Worm (Caenorhabditis elegans) whole organism, young adult: ENCODE data around the gene D1005.5.
A peak's percentile ranks its signal among the peaks of the same experiment; 100 is the strongest.

Experiments
- B0035.1 ChIP-seq: sonication (generic microtip); optimal IDR thresholded peaks from 2 replicates; lab custom pipeline; 2016; ENCODE audit warnings: missing genetic modification characterization, mild to moderate bottlenecking, missing compliant biosample characterization, missing genotype, missing genetic modification reagents
- B0261.1 ChIP-seq: sonication (generic microtip); optimal IDR thresholded peaks from 2 replicates; lab custom pipeline; 2016; ENCODE audit warnings: mild to moderate bottlenecking, missing genetic modification characterization, moderate library complexity, missing compliant biosample characterization
- C17E4.6 ChIP-seq: fragments of 200-800 bp; sonication (Bioruptor generic); IDR thresholded peaks from 2 replicates; pipeline ENCODE4 v1.3.6; 2022; ENCODE audit warnings: missing genetic modification reagents, missing genetic modification characterization, missing compliant biosample characterization
- D2030.7 ChIP-seq: fragments of 200-800 bp; sonication (Bioruptor generic); IDR thresholded peaks from 2 replicates; pipeline ENCODE4 v1.3.6; 2022; ENCODE audit warnings: missing genetic modification reagents, missing genetic modification characterization, missing compliant biosample characterization
- F22D6.2 ChIP-seq: sonication (generic microtip); optimal IDR thresholded peaks from 2 replicates; lab custom pipeline; 2016; ENCODE audit warnings: mild to moderate bottlenecking, missing genetic modification characterization, missing compliant biosample characterization
- F23B12.7 ChIP-seq: sonication (generic microtip); optimal IDR thresholded peaks from 2 replicates; lab custom pipeline; 2017; ENCODE audit warnings: missing genetic modification characterization, mild to moderate bottlenecking, missing compliant biosample characterization, antibody characterized with exemption, moderate library complexity; ENCODE audit not compliant: insufficient read depth
- F33H1.4 ChIP-seq: fragments of 200-800 bp; sonication (Bioruptor generic); IDR thresholded peaks from 2 replicates; pipeline ENCODE4 v1.3.6; 2022; ENCODE audit warnings: missing genetic modification reagents, missing genetic modification characterization, missing compliant biosample characterization
- F39B2.1 ChIP-seq: fragments of 200-800 bp; sonication (Bioruptor generic); IDR thresholded peaks from 2 replicates; pipeline ENCODE4 v1.3.6; 2022; ENCODE audit warnings: missing genetic modification reagents, missing genetic modification characterization, missing compliant biosample characterization
- F49E8.2 ChIP-seq: sonication (generic microtip); optimal IDR thresholded peaks from 3 replicates; lab custom pipeline; 2017; ENCODE audit warnings: missing genetic modification characterization, mild to moderate bottlenecking, missing compliant biosample characterization, antibody characterized with exemption, moderate library complexity; ENCODE audit not compliant: insufficient read depth
- F52B5.7 ChIP-seq: sonication (generic microtip); optimal IDR thresholded peaks from 2 replicates; lab custom pipeline; 2016; ENCODE audit warnings: mild to moderate bottlenecking, missing genetic modification characterization, missing compliant biosample characterization
- F55B11.4 ChIP-seq: sonication (generic microtip); optimal IDR thresholded peaks from 2 replicates; lab custom pipeline; 2016; ENCODE audit warnings: missing compliant biosample characterization, missing genetic modification characterization, borderline replicate concordance; ENCODE audit not compliant: insufficient read depth
- Y56A3A.18 ChIP-seq: fragments of 200-800 bp; sonication (Bioruptor generic); IDR thresholded peaks from 2 replicates; pipeline ENCODE4 v1.3.6; 2022; ENCODE audit warnings: missing genetic modification reagents, missing genetic modification characterization, missing compliant biosample characterization
- ama-1 ChIP-seq, 3 experiments: fragments of 150-350 bp in 1 of 3; sonication (generic microtip) in 2 of 3; optimal IDR thresholded peaks; 2 replicates each; lab custom pipeline; 2014 to 2018; ENCODE audit warnings: missing biosample characterization in 2 of 3, missing genetic modification characterization in 2 of 3, missing genetic modification reagents in 2 of 3
- aptf-3 ChIP-seq: fragments of 200-800 bp; sonication (Bioruptor generic); IDR thresholded peaks from 2 replicates; pipeline ENCODE4 v1.3.6; 2022; ENCODE audit warnings: missing genetic modification characterization, missing compliant biosample characterization
- atf-7 ChIP-seq: sonication (generic microtip); optimal IDR thresholded peaks from 2 replicates; lab custom pipeline; 2017; ENCODE audit warnings: mild to moderate bottlenecking, missing genetic modification characterization, missing compliant biosample characterization
- athp-1 ChIP-seq: sonication (generic microtip); optimal IDR thresholded peaks from 2 replicates; lab custom pipeline; 2017; ENCODE audit warnings: mild to moderate bottlenecking, missing genetic modification characterization, missing compliant biosample characterization
- attf-3 ChIP-seq: fragments of 200-800 bp; sonication (Bioruptor generic); conservative IDR thresholded peaks from 2 replicates; pipeline ENCODE4 v1.3.6; 2022; ENCODE audit warnings: missing genetic modification reagents, missing genetic modification characterization, missing compliant biosample characterization
- attf-5 ChIP-seq: fragments of 200-800 bp; sonication (Bioruptor generic); optimal IDR thresholded peaks from 2 replicates; lab custom pipeline; 2018; ENCODE audit warnings: mild to moderate bottlenecking, missing genetic modification characterization, missing compliant biosample characterization
- bed-1 ChIP-seq: fragments of 200-800 bp; sonication (Bioruptor generic); IDR thresholded peaks from 2 replicates; pipeline ENCODE4 v1.3.6; 2022; ENCODE audit warnings: missing genetic modification reagents, missing genetic modification characterization, missing compliant biosample characterization
- cebp-1 ChIP-seq, 2 experiments: fragments of 200-800 bp in 1 of 2; sonication (Bioruptor generic) in 1 of 2; sonication (generic microtip) in 1 of 2; IDR thresholded peaks in 1 of 2; optimal IDR thresholded peaks in 1 of 2; 2 replicates each; pipeline versions ENCODE4 v1.3.6 to Lab custom; 2017 to 2022; ENCODE audit warnings: missing compliant biosample characterization in 2 of 2, missing genetic modification characterization in 2 of 2, mild to moderate bottlenecking in 1 of 2, missing genetic modification reagents in 1 of 2, moderate library complexity in 1 of 2
- ceh-100 ChIP-seq: fragments of 200-800 bp; sonication (Bioruptor generic); IDR thresholded peaks from 2 replicates; pipeline ENCODE4 v1.3.6; 2022; ENCODE audit warnings: missing genetic modification reagents, missing genetic modification characterization, missing compliant biosample characterization
- ceh-79 ChIP-seq: sonication (generic microtip); optimal IDR thresholded peaks from 2 replicates; lab custom pipeline; 2017; ENCODE audit warnings: mild to moderate bottlenecking, missing genetic modification characterization, missing compliant biosample characterization
- efl-1 ChIP-seq: fragments of 150-350 bp; optimal IDR thresholded peaks from 2 replicates; lab custom pipeline; 2014; ENCODE audit warnings: missing biosample characterization, missing genetic modification reagents, missing genetic modification characterization
- him-1 ChIP-seq: sonication (generic microtip); optimal IDR thresholded peaks from 2 replicates; lab custom pipeline; 2016; ENCODE audit warnings: missing genotype, missing genetic modification reagents, missing genetic modification characterization, missing compliant biosample characterization
- hlh-26 ChIP-seq: fragments of 200-800 bp; sonication (Bioruptor generic); conservative IDR thresholded peaks from 2 replicates; pipeline ENCODE4 v1.3.6; 2022; ENCODE audit warnings: missing genetic modification reagents, missing genetic modification characterization, missing compliant biosample characterization
- hmg-1.2 ChIP-seq: fragments of 200-800 bp; sonication (Bioruptor generic); IDR thresholded peaks from 2 replicates; pipeline ENCODE4 v1.3.6; 2022; ENCODE audit warnings: missing genetic modification reagents, missing genetic modification characterization, missing compliant biosample characterization
- hmg-20 ChIP-seq: fragments of 200-800 bp; sonication (Bioruptor generic); IDR thresholded peaks from 2 replicates; pipeline ENCODE4 v1.3.6; 2022; ENCODE audit warnings: missing genetic modification reagents, missing genetic modification characterization, missing compliant biosample characterization
- lag-1 ChIP-seq: fragments of 200-800 bp; sonication (Bioruptor generic); IDR thresholded peaks from 2 replicates; pipeline ENCODE4 v1.3.6; 2022; ENCODE audit warnings: missing genetic modification reagents, missing genetic modification characterization, missing compliant biosample characterization
- let-526 ChIP-seq: fragments of 200-800 bp; sonication (Bioruptor generic); IDR thresholded peaks from 2 replicates; pipeline ENCODE4 v1.3.6; 2022; ENCODE audit warnings: missing genetic modification reagents, missing genetic modification characterization, missing compliant biosample characterization
- lin-35 ChIP-seq, 3 experiments: fragments of 150-350 bp in 2 of 3; sonication (generic microtip) in 1 of 3; optimal IDR thresholded peaks; 2 replicates each; lab custom pipeline; 2014 to 2018; ENCODE audit warnings: missing biosample characterization in 3 of 3, missing genetic modification characterization in 3 of 3, missing genetic modification reagents in 3 of 3
- lir-1 ChIP-seq: fragments of 200-800 bp; sonication (Bioruptor generic); conservative IDR thresholded peaks from 2 replicates; pipeline ENCODE4 v1.3.6; 2022; ENCODE audit warnings: missing genetic modification reagents, missing genetic modification characterization, missing compliant biosample characterization
- lsl-1 ChIP-seq: fragments of 200-800 bp; sonication (Bioruptor generic); optimal IDR thresholded peaks from 2 replicates; lab custom pipeline; 2018; ENCODE audit warnings: mild to moderate bottlenecking, missing genetic modification characterization, moderate library complexity, missing compliant biosample characterization
- madf-10 ChIP-seq: sonication (generic microtip); optimal IDR thresholded peaks from 2 replicates; lab custom pipeline; 2016; ENCODE audit warnings: mild to moderate bottlenecking, missing genetic modification characterization, missing compliant biosample characterization
- madf-6 ChIP-seq: fragments of 200-800 bp; sonication (Bioruptor generic); IDR thresholded peaks from 2 replicates; pipeline ENCODE4 v1.3.6; 2022; ENCODE audit warnings: missing genetic modification reagents, missing genetic modification characterization, missing compliant biosample characterization
- mcd-1 ChIP-seq: fragments of 200-800 bp; sonication (Bioruptor generic); IDR thresholded peaks from 2 replicates; pipeline ENCODE4 v1.3.6; 2022; ENCODE audit warnings: missing genetic modification reagents, missing genetic modification characterization, missing compliant biosample characterization
- mes-4 ChIP-seq: sonication (generic microtip); optimal IDR thresholded peaks from 2 replicates; lab custom pipeline; 2016; ENCODE audit warnings: missing genotype, missing genetic modification characterization, missing compliant biosample characterization
- nhr-120 ChIP-seq: fragments of 200-800 bp; sonication (Bioruptor generic); IDR thresholded peaks from 2 replicates; pipeline ENCODE4 v1.3.6; 2022; ENCODE audit warnings: missing genetic modification characterization, missing compliant biosample characterization
- nhr-90 ChIP-seq: sonication (generic microtip); optimal IDR thresholded peaks from 2 replicates; lab custom pipeline; 2016; ENCODE audit warnings: missing genotype, mild to moderate bottlenecking, missing genetic modification characterization, missing compliant biosample characterization
- snpc-4 ChIP-seq, 5 experiments: fragments of 150-350 bp in 1 of 5; sonication (generic microtip) in 4 of 5; optimal IDR thresholded peaks; 2 replicates each; lab custom pipeline; 2014 to 2018; ENCODE audit warnings: missing genetic modification characterization in 5 of 5, missing biosample characterization in 3 of 5, antibody characterized with exemption in 2 of 5, mild to moderate bottlenecking in 2 of 5, missing compliant biosample characterization in 2 of 5, missing genotype in 2 of 5, moderate library complexity in 2 of 5, missing genetic modification reagents in 1 of 5
- sptf-2 ChIP-seq: fragments of 200-800 bp; sonication (Bioruptor generic); optimal IDR thresholded peaks from 2 replicates; lab custom pipeline; 2018; ENCODE audit warnings: mild to moderate bottlenecking, missing genetic modification characterization, missing compliant biosample characterization
- tlf-1 ChIP-seq: fragments of 200-800 bp; sonication (Bioruptor generic); optimal IDR thresholded peaks from 2 replicates; lab custom pipeline; 2018; ENCODE audit warnings: mild to moderate bottlenecking, missing genetic modification characterization, missing compliant biosample characterization
- xnd-1 ChIP-seq: sonication (generic microtip); optimal IDR thresholded peaks from 2 replicates; lab custom pipeline; 2016; ENCODE audit warnings: missing genotype, missing genetic modification reagents, missing genetic modification characterization, missing compliant biosample characterization
- ztf-25 ChIP-seq: fragments of 200-800 bp; sonication (Bioruptor generic); IDR thresholded peaks from 2 replicates; pipeline ENCODE4 v1.3.6; 2022; ENCODE audit warnings: missing genetic modification reagents, missing genetic modification characterization, missing compliant biosample characterization

The D1005.5 gene

DNA sequence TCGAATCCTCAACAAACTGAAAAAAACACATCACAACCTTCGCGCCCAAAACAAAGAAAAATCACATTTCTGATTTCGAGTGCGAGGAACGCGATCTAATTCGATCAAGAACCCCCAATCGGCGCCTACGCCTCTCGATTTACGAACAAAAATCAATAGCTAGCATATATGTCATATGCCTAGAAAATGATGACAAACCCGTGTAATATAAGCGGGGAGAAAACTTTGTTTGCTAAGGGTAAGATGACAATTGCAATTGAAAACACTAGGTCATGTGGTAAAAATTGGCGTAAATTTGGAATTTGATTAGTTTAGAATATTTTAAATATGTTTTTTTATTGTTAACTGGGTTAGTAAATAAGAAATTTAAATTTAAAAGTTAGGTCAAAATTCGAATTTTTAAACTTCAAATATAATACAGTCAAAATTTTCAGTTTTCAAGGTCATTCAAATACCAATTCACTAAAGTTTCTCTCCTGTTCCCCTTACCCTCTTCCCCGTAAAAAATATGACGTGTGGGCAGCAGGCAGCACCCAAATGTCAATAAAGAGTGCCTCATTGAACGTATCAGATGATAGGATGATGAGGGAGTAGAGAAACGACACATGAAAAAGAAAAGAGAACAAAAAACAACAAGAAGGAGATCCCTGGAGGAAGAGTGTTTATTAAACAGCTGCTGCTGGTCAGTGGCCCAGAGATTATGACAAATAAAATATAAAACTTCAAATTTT is 16.3 kb downstream of the D1005.5 start (continued):
- TF ChIP-seq F49E8.2 (tag; lab: Kevin White, UChicago) (no peak), atf-7 (peak; percentile 55), hmg-1.2 (0 out of 2 replicates have a peak, but pooled peaks have one; percentile 5), cebp-1 (GFP tag; IDR thresholded peaks at IDR 0.05; lab: Robert Waterston, UW) (0 out of 2 replicates have a peak, but pooled peaks have one; percentile 15), cebp-1 (tag; optimal IDR thresholded peaks at IDR 0.05; lab: Kevin White, UChicago) (no peak), let-526 (0 out of 2 replicates have a peak, but pooled peaks have one; percentile 20), F52B5.7 (tag; lab: Kevin White, UChicago) (no peak), mcd-1 (GFP tag; lab: Robert Waterston, UW) (no peak)
- TF ChIP-seq, all 124 proteins: peak for 13

DNA sequence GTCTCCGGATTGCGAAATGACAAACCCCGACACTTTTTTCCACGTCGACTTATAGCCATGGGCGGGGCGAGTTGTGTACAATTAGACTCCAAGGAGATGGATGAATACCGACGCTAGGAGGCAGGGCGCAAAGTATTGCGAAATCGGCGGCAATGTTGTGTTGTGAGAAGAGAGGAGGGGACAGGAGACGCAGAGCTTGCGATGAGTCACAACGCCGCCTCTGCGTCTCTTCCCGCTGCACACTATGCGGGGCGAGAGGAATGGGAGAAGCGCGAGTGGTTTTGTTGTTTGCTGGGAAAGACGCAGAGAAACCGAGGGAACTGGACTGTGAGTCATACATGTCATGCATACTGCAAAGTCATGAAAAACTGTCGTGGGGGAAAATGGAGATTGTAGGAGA is 18.4 kb downstream of the D1005.5 start:
- peak; percentile 33 for TF ChIP-seq F23B12.7 (tag; lab: Kevin White, UChicago)
- no peak for TF ChIP-seq snpc-4 (GFP tag; optimal IDR thresholded peaks at IDR 0.05; lab: Kevin White, UChicago)
- TF ChIP-seq snpc-4 (tag; optimal IDR thresholded peaks at IDR 0.05; lab: Kevin White, UChicago): peak in 2 of 4 experiments; percentile 52
- TF ChIP-seq F49E8.2 (tag; lab: Kevin White, UChicago): no peak
- TF ChIP-seq lag-1: no peak
- 0 out of 2 replicates have a peak, but pooled peaks have one; percentile 12 for TF ChIP-seq F33H1.4
- TF ChIP-seq hmg-20: no peak
- peak; percentile 93 for TF ChIP-seq attf-5 (GFP tag; lab: Kevin White, UChicago)
- no peak for TF ChIP-seq F55B11.4 (tag; lab: Kevin White, UChicago)
- no peak for TF ChIP-seq hlh-26
- TF ChIP-seq sptf-2: no peak
- TF ChIP-seq mes-4: no peak
- 0 out of 2 replicates have a peak, but pooled peaks have one; percentile 28 for TF ChIP-seq madf-6
- TF ChIP-seq athp-1: peak; percentile 21
- TF ChIP-seq ztf-25 (GFP tag; lab: Robert Waterston, UW): no peak
- TF ChIP-seq Y56A3A.18 (GFP tag; lab: Robert Waterston, UW): peak; percentile 54
- peak; percentile 83 for TF ChIP-seq nhr-90 (tag; lab: Kevin White, UChicago)
- no peak for TF ChIP-seq lsl-1 (GFP tag; lab: Kevin White, UChicago)
- TF ChIP-seq ceh-79: no peak
- TF ChIP-seq nhr-120 (GFP tag; lab: Robert Waterston, UW): no peak
- TF ChIP-seq let-526: peak; percentile 81
- TF ChIP-seq F39B2.1 (GFP tag; lab: Robert Waterston, UW): no peak
- TF ChIP-seq C17E4.6: no peak
- peak; percentile 86 for TF ChIP-seq atf-7
- TF ChIP-seq lin-35 (GFP tag; optimal IDR thresholded peaks at IDR 0.05; lab: Kevin White, UChicago): peak in 1 of 3 experiments; percentile 69
- TF ChIP-seq lir-1 (GFP tag; lab: Robert Waterston, UW): peak; percentile 50
- TF ChIP-seq bed-1: no peak
- no peak for TF ChIP-seq efl-1 (GFP tag; lab: Kevin White, UChicago)
- TF ChIP-seq him-1: no peak
- TF ChIP-seq madf-10: peak; percentile 86
- peak; percentile 67 for TF ChIP-seq F52B5.7 (tag; lab: Kevin White, UChicago)
- peak; percentile 57 for TF ChIP-seq tlf-1
- no peak for TF ChIP-seq aptf-3
- no peak for TF ChIP-seq ceh-100
- no peak for TF ChIP-seq ama-1 (optimal IDR thresholded peaks at IDR 0.05; lab: Kevin White, UChicago)
- TF ChIP-seq ama-1 (GFP tag; optimal IDR thresholded peaks at IDR 0.05; lab: Kevin White, UChicago): no peak
- TF ChIP-seq B0035.1 (tag; lab: Kevin White, UChicago): peak; percentile 3
- no peak for TF ChIP-seq B0261.1 (tag; lab: Kevin White, UChicago)
- TF ChIP-seq attf-3: peak; percentile 50; the same call in 1 of the 2 replicates
- TF ChIP-seq D2030.7 (GFP tag; lab: Robert Waterston, UW): no peak
- peak; percentile 42 for TF ChIP-seq F22D6.2
- TF ChIP-seq xnd-1 (tag; lab: Kevin White, UChicago): no peak
